Worm (Caenorhabditis elegans): ENCODE results near the gene str-164.

DNA sequence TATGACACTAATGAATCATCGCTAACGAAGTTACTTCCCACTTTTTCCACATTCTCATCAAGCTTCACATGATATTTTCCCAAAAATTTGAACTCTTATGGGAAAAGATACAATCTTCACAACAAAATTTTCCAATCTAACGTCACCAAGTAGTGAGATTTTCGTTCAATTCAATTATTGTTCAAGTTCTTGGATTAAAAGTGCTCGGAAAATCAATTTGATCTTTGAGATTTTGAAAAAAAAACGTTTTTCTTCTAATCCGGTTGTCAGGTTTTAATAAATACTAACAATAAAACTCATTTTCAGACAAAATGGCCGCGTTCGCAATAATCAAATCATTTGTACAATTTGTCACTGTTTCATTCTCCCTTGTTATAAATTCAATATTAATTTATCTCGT is 26.4 kb upstream of the str-164 start, which contains the start of gene str-153:
- no peak for TF ChIP-seq repo-1 (tag; optimal IDR thresholded peaks at IDR 0.05)
- TF ChIP-seq xnd-1 (tag; optimal IDR thresholded peaks at IDR 0.05), result no peak
- TF ChIP-seq dpl-1 (GFP tag; optimal IDR thresholded peaks at IDR 0.05), result no peak
- no peak for TF ChIP-seq unc-130 (GFP tag; optimal IDR thresholded peaks at IDR 0.05)
- TF ChIP-seq ztf-18 (tag; optimal IDR thresholded peaks at IDR 0.05), result no peak
- TF ChIP-seq chd-7 (tag; optimal IDR thresholded peaks at IDR 0.05), result no peak
- TF ChIP-seq tbx-9 (tag; optimal IDR thresholded peaks at IDR 0.05; ENCODE audit: borderline replicate concordance), result no peak
- no peak for TF ChIP-seq zim-3 (tag; optimal IDR thresholded peaks at IDR 0.05)
- TF ChIP-seq snpc-4 (GFP tag; optimal IDR thresholded peaks at IDR 0.05), result no peak
- TF ChIP-seq snpc-4 (tag; optimal IDR thresholded peaks at IDR 0.05), result no peak
- TF ChIP-seq mes-4 (tag; optimal IDR thresholded peaks at IDR 0.05), result no peak

Measured in whole organism, young adult.